Worm (Caenorhabditis elegans) whole organism, L4 larva: ENCODE results near the gene F01D5.2.

Source experiments
- D1046.2 ChIP-seq: fragments of 200-800 bp; sonication (Bioruptor generic); IDR thresholded peaks from 2 replicates; pipeline ENCODE4 v1.3.6; 2022; ENCODE audit warnings: missing genetic modification characterization, missing compliant biosample characterization
- F26F4.8 ChIP-seq: fragments of 200-800 bp; sonication (Bioruptor generic); conservative IDR thresholded peaks from 2 replicates; pipeline ENCODE4 v1.3.6; 2022; ENCODE audit warnings: missing genetic modification characterization, missing compliant biosample characterization
- F37D6.2 ChIP-seq: sonication (generic microtip); optimal IDR thresholded peaks from 2 replicates; lab custom pipeline; 2016; ENCODE audit warnings: mild to moderate bottlenecking, missing genetic modification characterization, missing compliant biosample characterization
- F49E8.2 ChIP-seq: sonication (generic microtip); optimal IDR thresholded peaks from 2 replicates; lab custom pipeline; 2016; ENCODE audit warnings: missing compliant biosample characterization, mild to moderate bottlenecking, missing genetic modification characterization, borderline replicate concordance
- T20F7.1 ChIP-seq: fragments of 200-800 bp; sonication (Bioruptor generic); optimal IDR thresholded peaks from 2 replicates; lab custom pipeline; 2018; ENCODE audit warnings: mild to moderate bottlenecking, missing genetic modification characterization, missing compliant biosample characterization
- Y48G9A.11 ChIP-seq: fragments of 200-800 bp; sonication (Bioruptor generic); IDR thresholded peaks from 2 replicates; pipeline ENCODE4 v1.3.6; 2022; ENCODE audit warnings: missing genetic modification reagents, missing genetic modification characterization, missing compliant biosample characterization
- ZK546.5 ChIP-seq, 2 experiments: sonication (generic microtip); optimal IDR thresholded peaks; 2 replicates each; lab custom pipeline; 2017; ENCODE audit warnings: missing biosample characterization in 2 of 2, missing genetic modification characterization in 2 of 2
- aha-1 ChIP-seq: fragments of 150-350 bp; peaks from one replicate; lab custom pipeline; 2014; ENCODE audit warnings: missing biosample characterization, missing genetic modification characterization
- arid-1 ChIP-seq: fragments of 200-800 bp; sonication (Bioruptor generic); conservative IDR thresholded peaks from 2 replicates; pipeline ENCODE4 v1.3.6; 2022; ENCODE audit warnings: missing genetic modification reagents, missing genetic modification characterization, missing compliant biosample characterization
- ceh-44 ChIP-seq: fragments of 200-800 bp; sonication (Bioruptor generic); IDR thresholded peaks from 2 replicates; pipeline ENCODE4 v1.3.6; 2022; ENCODE audit warnings: missing genetic modification reagents, missing genetic modification characterization, missing compliant biosample characterization
- daf-16 ChIP-seq, 3 experiments: sonication (generic microtip); optimal IDR thresholded peaks; 2 replicates each; lab custom pipeline; 2016 to 2017; ENCODE audit warnings: missing genetic modification characterization in 3 of 3, missing genetic modification reagents in 3 of 3, mild to moderate bottlenecking in 2 of 3, missing compliant biosample characterization in 2 of 3, missing biosample characterization in 1 of 3, moderate library complexity in 1 of 3
- daf-19 ChIP-seq: fragments of 200-800 bp; sonication (Bioruptor generic); conservative IDR thresholded peaks from 2 replicates; pipeline ENCODE4 v1.3.6; 2022; ENCODE audit warnings: missing genetic modification characterization, missing compliant biosample characterization
- dmd-6 ChIP-seq: fragments of 200-800 bp; sonication (Bioruptor generic); IDR thresholded peaks from 2 replicates; pipeline ENCODE4 v1.3.6; 2022; ENCODE audit warnings: missing genetic modification reagents, missing genetic modification characterization, missing compliant biosample characterization
- dmd-8 ChIP-seq: fragments of 200-800 bp; sonication (Bioruptor generic); IDR thresholded peaks from 2 replicates; pipeline ENCODE4 v1.3.6; 2022; ENCODE audit warnings: missing genetic modification characterization, missing compliant biosample characterization
- dpl-1 ChIP-seq: fragments of 150-350 bp; optimal IDR thresholded peaks from 2 replicates; lab custom pipeline; 2014; ENCODE audit warnings: missing biosample characterization, missing genetic modification reagents, missing genetic modification characterization
- duxl-1 ChIP-seq: sonication (generic microtip); optimal IDR thresholded peaks from 2 replicates; lab custom pipeline; 2016; ENCODE audit warnings: mild to moderate bottlenecking, missing genetic modification characterization, moderate library complexity, missing compliant biosample characterization; ENCODE audit not compliant: poor library complexity
- dve-1 ChIP-seq: sonication (generic microtip); optimal IDR thresholded peaks from 2 replicates; lab custom pipeline; 2017; ENCODE audit warnings: antibody characterized with exemption, mild to moderate bottlenecking, missing genetic modification characterization, missing compliant biosample characterization; ENCODE audit not compliant: insufficient read depth
- gei-8 ChIP-seq: fragments of 200-800 bp; sonication (Bioruptor generic); optimal IDR thresholded peaks from 2 replicates; lab custom pipeline; 2018; ENCODE audit warnings: mild to moderate bottlenecking, missing genetic modification characterization, missing compliant biosample characterization
- hlh-11 ChIP-seq: fragments of 200-800 bp; sonication (Bioruptor generic); optimal IDR thresholded peaks from 2 replicates; lab custom pipeline; 2018; ENCODE audit warnings: mild to moderate bottlenecking, missing genetic modification characterization, missing compliant biosample characterization
- hlh-30 ChIP-seq: sonication (generic microtip); optimal IDR thresholded peaks from 2 replicates; lab custom pipeline; 2017; ENCODE audit warnings: antibody characterized with exemption, mild to moderate bottlenecking, missing genetic modification characterization, missing compliant biosample characterization; ENCODE audit not compliant: insufficient read depth
- hmg-1.1 ChIP-seq: fragments of 200-800 bp; sonication (Bioruptor generic); IDR thresholded peaks from 2 replicates; pipeline ENCODE4 v1.3.6; 2022; ENCODE audit warnings: missing genetic modification reagents, missing genetic modification characterization, missing compliant biosample characterization
- lim-7 ChIP-seq: fragments of 200-800 bp; sonication (Bioruptor generic); IDR thresholded peaks from 2 replicates; pipeline ENCODE4 v1.3.6; 2022; ENCODE audit warnings: missing genetic modification characterization, missing compliant biosample characterization
- lin-13 ChIP-seq: fragments of 150-350 bp; optimal IDR thresholded peaks from 2 replicates; lab custom pipeline; 2014; ENCODE audit warnings: missing biosample characterization, missing genetic modification reagents, missing genetic modification characterization
- lin-29 ChIP-seq: fragments of 200-800 bp; sonication (Bioruptor generic); IDR thresholded peaks from 2 replicates; pipeline ENCODE4 v1.3.6; 2022; ENCODE audit warnings: missing genetic modification reagents, missing genetic modification characterization, missing compliant biosample characterization
- lin-38 ChIP-seq: fragments of 200-800 bp; sonication (Bioruptor generic); IDR thresholded peaks from 2 replicates; pipeline ENCODE4 v1.3.6; 2022; ENCODE audit warnings: missing genetic modification reagents, missing genetic modification characterization, missing compliant biosample characterization
- lir-3 ChIP-seq: sonication (generic microtip); optimal IDR thresholded peaks from 2 replicates; lab custom pipeline; 2016; ENCODE audit warnings: mild to moderate bottlenecking, missing genetic modification characterization, missing compliant biosample characterization
- mep-1 ChIP-seq: fragments of 150-350 bp; sonication (generic microtip); optimal IDR thresholded peaks from 3 replicates; lab custom pipeline; 2014; ENCODE audit warnings: missing biosample characterization, missing genetic modification characterization
- mes-2 ChIP-seq: sonication (generic microtip); optimal IDR thresholded peaks from 2 replicates; lab custom pipeline; 2016; ENCODE audit warnings: missing genotype, mild to moderate bottlenecking, missing genetic modification characterization, missing compliant biosample characterization; ENCODE audit not compliant: poor library complexity, severe bottlenecking
- mxl-2 ChIP-seq: fragments of 200-800 bp; sonication (Bioruptor generic); conservative IDR thresholded peaks from 2 replicates; pipeline ENCODE4 v1.3.6; 2022; ENCODE audit warnings: missing genetic modification reagents, missing genetic modification characterization, missing compliant biosample characterization
- mxl-3 ChIP-seq: fragments of 200-800 bp; sonication (Bioruptor generic); optimal IDR thresholded peaks from 2 replicates; lab custom pipeline; 2018; ENCODE audit warnings: mild to moderate bottlenecking, missing genetic modification characterization, missing compliant biosample characterization
- nhr-102 ChIP-seq: sonication (generic microtip); optimal IDR thresholded peaks from 2 replicates; lab custom pipeline; 2016; ENCODE audit warnings: mild to moderate bottlenecking, missing genetic modification characterization, moderate library complexity, missing compliant biosample characterization
- nhr-111 ChIP-seq: fragments of 200-800 bp; sonication (Bioruptor generic); optimal IDR thresholded peaks from 2 replicates; lab custom pipeline; 2018; ENCODE audit warnings: mild to moderate bottlenecking, missing genetic modification characterization, missing compliant biosample characterization
- nhr-237 ChIP-seq: sonication (generic microtip); optimal IDR thresholded peaks from 2 replicates; lab custom pipeline; 2017; ENCODE audit warnings: missing biosample characterization, missing genetic modification characterization
- nhr-25 ChIP-seq: sonication (generic microtip); optimal IDR thresholded peaks from 2 replicates; lab custom pipeline; 2017; ENCODE audit warnings: missing genetic modification characterization, mild to moderate bottlenecking, missing compliant biosample characterization, antibody characterized with exemption, moderate library complexity, borderline replicate concordance; ENCODE audit not compliant: insufficient read depth
- nhr-28 ChIP-seq: fragments of 150-350 bp; optimal IDR thresholded peaks from 2 replicates; lab custom pipeline; 2014; ENCODE audit warnings: missing biosample characterization, missing genetic modification characterization
- nhr-41 ChIP-seq: fragments of 200-800 bp; sonication (Bioruptor generic); IDR thresholded peaks from 2 replicates; pipeline ENCODE4 v1.3.6; 2022; ENCODE audit warnings: missing genetic modification reagents, missing genetic modification characterization, missing compliant biosample characterization
- nhr-42 ChIP-seq: fragments of 200-800 bp; sonication (Bioruptor generic); IDR thresholded peaks from 2 replicates; pipeline ENCODE4 v1.3.6; 2022; ENCODE audit warnings: missing genetic modification characterization, missing compliant biosample characterization
- nhr-48 ChIP-seq: sonication (generic microtip); optimal IDR thresholded peaks from 2 replicates; lab custom pipeline; 2016; ENCODE audit warnings: mild to moderate bottlenecking, missing genetic modification characterization, missing compliant biosample characterization
- nhr-6 ChIP-seq: fragments of 150-350 bp; optimal IDR thresholded peaks from 2 replicates; lab custom pipeline; 2014; ENCODE audit warnings: missing biosample characterization, missing genetic modification characterization
- nhr-76 ChIP-seq: fragments of 150-350 bp; optimal IDR thresholded peaks from 2 replicates; lab custom pipeline; 2014; ENCODE audit warnings: missing biosample characterization, missing genetic modification characterization
- pqm-1 ChIP-seq: sonication (generic microtip); optimal IDR thresholded peaks from 2 replicates; lab custom pipeline; 2017; ENCODE audit warnings: missing biosample characterization, missing genetic modification characterization
- rbr-2 ChIP-seq: sonication (generic microtip); optimal IDR thresholded peaks from 2 replicates; lab custom pipeline; 2016; ENCODE audit warnings: missing genotype, missing genetic modification characterization, missing compliant biosample characterization
- tra-1 ChIP-seq: fragments of 200-800 bp; sonication (Bioruptor generic); IDR thresholded peaks from 2 replicates; pipeline ENCODE4 v1.3.6; 2022; ENCODE audit warnings: missing genetic modification reagents, missing genetic modification characterization, missing compliant biosample characterization
- unc-130 ChIP-seq: sonication (generic microtip); optimal IDR thresholded peaks from 2 replicates; lab custom pipeline; 2016; ENCODE audit warnings: missing genetic modification reagents, missing genetic modification characterization, missing compliant biosample characterization
- zag-1 ChIP-seq: fragments of 150-350 bp; optimal IDR thresholded peaks from 2 replicates; lab custom pipeline; 2014; ENCODE audit warnings: missing biosample characterization, missing genetic modification characterization
- zip-2 ChIP-seq: fragments of 150-350 bp; optimal IDR thresholded peaks from 2 replicates; lab custom pipeline; 2014; ENCODE audit warnings: missing biosample characterization, missing genetic modification characterization
- ztf-7 ChIP-seq: fragments of 150-350 bp; optimal IDR thresholded peaks from 2 replicates; lab custom pipeline; 2014; ENCODE audit warnings: missing biosample characterization, missing genetic modification characterization

The F01D5.2 gene

DNA sequence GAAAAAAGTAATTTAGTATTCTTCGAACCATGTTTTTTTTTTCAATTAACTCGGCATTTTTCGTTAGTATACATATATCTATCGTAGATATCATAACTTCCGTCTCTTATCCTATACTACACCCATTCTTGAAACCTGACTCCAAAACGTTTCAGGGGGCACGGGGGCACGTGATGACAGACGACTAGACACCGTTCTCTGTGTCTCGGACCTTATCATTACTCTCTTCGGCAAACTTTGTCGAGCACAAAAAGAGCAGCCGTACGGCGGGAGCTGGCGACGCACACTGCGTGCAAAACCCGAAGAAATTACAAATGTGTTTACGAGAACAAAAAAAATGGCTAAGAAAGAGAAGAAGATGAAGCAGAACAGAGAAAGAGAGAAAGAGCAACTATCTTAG, 45.3 kb upstream of the F01D5.2 start (continued):
- no peak for TF ChIP-seq lim-7
- TF ChIP-seq zip-2: no peak

DNA sequence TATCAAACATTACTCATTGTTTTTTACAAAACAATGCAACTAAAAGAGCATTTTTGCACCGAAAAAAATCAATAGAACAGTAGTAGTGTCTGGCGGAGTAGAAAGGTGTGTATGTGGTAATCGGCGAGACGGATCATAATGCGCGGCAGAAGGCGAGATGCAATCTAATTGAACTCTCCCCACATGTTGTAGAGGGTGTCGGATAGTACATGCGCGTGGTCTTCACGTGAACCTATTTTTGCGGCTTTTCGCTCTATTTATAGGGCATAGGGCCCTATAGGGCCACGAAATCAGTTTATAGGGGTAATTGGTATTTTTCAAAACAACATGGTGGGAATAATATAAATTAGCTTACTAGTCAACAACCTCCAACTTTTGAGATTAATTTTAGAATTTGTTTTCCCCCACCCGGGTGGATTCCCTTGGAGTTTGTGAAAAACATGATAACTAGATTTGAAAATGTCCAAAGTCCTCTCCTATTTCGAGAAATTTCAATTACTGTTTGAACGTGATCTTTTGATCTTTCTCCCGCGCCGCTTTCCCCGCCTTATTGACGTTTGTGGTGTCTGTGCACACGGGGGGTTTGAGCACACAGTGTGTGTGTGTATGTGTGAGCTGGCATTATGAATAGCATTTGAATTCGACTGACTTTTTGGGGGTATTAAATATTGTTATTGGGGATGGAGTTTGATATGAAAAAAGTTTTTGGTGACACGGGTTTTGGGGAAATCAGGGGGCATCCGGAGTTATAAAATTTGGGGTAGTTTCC, 44.2 kb upstream of the F01D5.2 start:
- no peak for TF ChIP-seq nhr-42 (GFP tag; lab: Robert Waterston, UW)
- TF ChIP-seq pqm-1 (tag; lab: Kevin White, UChicago): peak; percentile 33
- no peak for TF ChIP-seq gei-8 (GFP tag; lab: Kevin White, UChicago)
- TF ChIP-seq nhr-28: peak; percentile 42
- no peak for TF ChIP-seq nhr-25 (tag; lab: Kevin White, UChicago)
- TF ChIP-seq hmg-1.1 (GFP tag; lab: Robert Waterston, UW): no peak
- peak; percentile 38 for TF ChIP-seq lin-13 (GFP tag; lab: Kevin White, UChicago)
- peak; percentile 3 for TF ChIP-seq nhr-48 (tag; lab: Kevin White, UChicago)
- peak; percentile 61 for TF ChIP-seq mxl-3
- no peak for TF ChIP-seq D1046.2 (GFP tag; lab: Robert Waterston, UW)
- TF ChIP-seq nhr-111 (GFP tag; lab: Kevin White, UChicago): no peak
- TF ChIP-seq hlh-11 (tag; lab: Kevin White, UChicago): peak; percentile 55
- TF ChIP-seq nhr-76 (tag; lab: Kevin White, UChicago): no peak
- no peak for TF ChIP-seq F49E8.2 (tag; lab: Kevin White, UChicago)
- peak; percentile 44 for TF ChIP-seq mep-1
- no peak for TF ChIP-seq dmd-8 (GFP tag; lab: Robert Waterston, UW)
- TF ChIP-seq duxl-1: no peak
- TF ChIP-seq dve-1 (tag; lab: Kevin White, UChicago): peak; percentile 86
- TF ChIP-seq mes-2 (tag; lab: Kevin White, UChicago): peak; percentile 34
- TF ChIP-seq zag-1 (tag; lab: Kevin White, UChicago): no peak
- TF ChIP-seq F26F4.8: no peak
- no peak for TF ChIP-seq F37D6.2 (tag; lab: Kevin White, UChicago)
- no peak for TF ChIP-seq ceh-44 (GFP tag; lab: Robert Waterston, UW)
- no peak for TF ChIP-seq daf-16 (GFP tag; optimal IDR thresholded peaks at IDR 0.05; lab: Kevin White, UChicago)
- peak; percentile 89 for TF ChIP-seq daf-16 (tag; optimal IDR thresholded peaks at IDR 0.05; lab: Kevin White, UChicago)
- no peak for TF ChIP-seq ztf-7 (tag; lab: Kevin White, UChicago)
- peak; percentile 51 for TF ChIP-seq nhr-102
- no peak for TF ChIP-seq lir-3
- TF ChIP-seq tra-1 (GFP tag; lab: Robert Waterston, UW): no peak
- no peak for TF ChIP-seq rbr-2 (tag; lab: Kevin White, UChicago)
- no peak for TF ChIP-seq unc-130 (GFP tag; lab: Kevin White, UChicago)
- no peak for TF ChIP-seq dpl-1 (GFP tag; lab: Kevin White, UChicago)
- TF ChIP-seq ZK546.5 (tag; optimal IDR thresholded peaks at IDR 0.05; lab: Kevin White, UChicago): no peak
- peak; percentile 67 for TF ChIP-seq dmd-6 (GFP tag; lab: Robert Waterston, UW)
- TF ChIP-seq aha-1 (tag; lab: Kevin White, UChicago): peak; percentile 79
- TF ChIP-seq nhr-237: no peak
- no peak for TF ChIP-seq T20F7.1 (GFP tag; lab: Kevin White, UChicago)
- peak; percentile 47 for TF ChIP-seq nhr-6
- TF ChIP-seq lin-38 (GFP tag; lab: Robert Waterston, UW): no peak
- TF ChIP-seq Y48G9A.11: no peak
- TF ChIP-seq arid-1 (GFP tag; lab: Robert Waterston, UW): 0 out of 2 replicates have a peak, but pooled peaks have one; percentile 6
- peak; percentile 54; the same call in 1 of the 2 replicates for TF ChIP-seq mxl-2
- TF ChIP-seq lin-29 (GFP tag; lab: Robert Waterston, UW): no peak
- TF ChIP-seq nhr-41: no peak
- no peak for TF ChIP-seq daf-19 (GFP tag; lab: Robert Waterston, UW)
- TF ChIP-seq hlh-30 (tag; lab: Kevin White, UChicago): peak; percentile 59
